Fruit fly (Drosophila melanogaster): ENCODE measurements around the gene CG34007.
A peak's percentile ranks its signal among the peaks of the same experiment; 100 is the strongest.

The CG34007 gene

DNA sequence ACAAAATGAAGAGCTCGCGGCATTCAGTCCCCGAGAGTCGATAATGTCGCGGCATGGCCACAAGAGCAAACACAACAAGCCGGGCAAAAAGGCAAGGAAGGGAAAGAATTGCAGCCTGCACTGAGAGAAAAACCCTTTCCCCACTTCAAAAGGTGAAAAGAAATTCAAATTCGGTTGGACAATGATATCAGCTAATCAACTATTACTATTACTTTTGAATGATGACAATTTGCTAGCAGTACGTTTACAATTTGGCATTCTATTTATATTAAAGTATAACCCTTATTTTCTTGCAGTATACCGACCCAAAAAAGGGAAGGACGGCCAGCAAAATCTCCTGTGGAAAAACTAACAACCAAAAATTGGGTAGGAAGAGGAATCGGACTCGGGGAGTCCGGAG, 32.2 kb downstream of the CG34007 start (continued):
- TF ChIP-seq CG12769 (tag; optimal IDR thresholded peaks at IDR 0.05) (peak; percentile 83), CG6683 (GFP tag; optimal IDR thresholded peaks at IDR 0.05) (peak; percentile 41), Rx (GFP tag; IDR thresholded peaks at IDR 0.05) (0 out of 2 replicates have a peak, but pooled peaks have one; percentile 40), dpn (GFP tag; optimal IDR thresholded peaks at IDR 0.05) (peak; percentile 19 to 56), croc (GFP tag; conservative IDR thresholded peaks at IDR 0.05) (peak; percentile 27; the same call in 1 of the 3 replicates), CG32767 (GFP tag; IDR thresholded peaks at IDR 0.05) (no peak), CG4282 (GFP tag; optimal IDR thresholded peaks at IDR 0.05) (no peak), Fer1 (GFP tag; optimal IDR thresholded peaks at IDR 0.05) (peak; percentile 76), CG3281 (GFP tag; optimal IDR thresholded peaks at IDR 0.05) (peak; percentile 36), maf-S (GFP tag; optimal IDR thresholded peaks at IDR 0.05) (peak; percentile 25), Dfd (GFP tag; optimal IDR thresholded peaks at IDR 0.05) (no peak), MTF-1 (GFP tag; optimal IDR thresholded peaks at IDR 0.05; ENCODE audit: borderline replicate concordance) (no peak), abd-A (tag; optimal IDR thresholded peaks at IDR 0.05) (peak; percentile 30), nerfin-1 (tag; optimal IDR thresholded peaks at IDR 0.05) (peak; percentile 24), unpg (GFP tag; optimal IDR thresholded peaks at IDR 0.05) (peak; percentile 64), H15 (GFP tag; IDR thresholded peaks at IDR 0.05) (0 out of 3 replicates have a peak, but pooled peaks have one; percentile 23), CG8089 (GFP tag; optimal IDR thresholded peaks at IDR 0.05) (peak; percentile 11), Hr51 (GFP tag; optimal IDR thresholded peaks at IDR 0.05) (peak; percentile 20 to 74), sens (GFP tag) (peak; percentile 91), Fer3 (tag; optimal IDR thresholded peaks at IDR 0.05) (peak; percentile 27), Oaz (GFP tag; IDR thresholded peaks at IDR 0.05) (no peak), E2f1 (GFP tag; IDR thresholded peaks at IDR 0.05) (0 out of 2 replicates have a peak, but pooled peaks have one; percentile 26), CG17568 (GFP tag; optimal IDR thresholded peaks at IDR 0.05) (no peak), bowl (GFP tag; IDR thresholded peaks at IDR 0.05) (no peak), CG6813 (GFP tag; optimal IDR thresholded peaks at IDR 0.05) (peak; percentile 61), tio (GFP tag; optimal IDR thresholded peaks at IDR 0.05) (peak; percentile 27), zf30C (GFP tag; optimal IDR thresholded peaks at IDR 0.05) (peak; percentile 47)

DNA sequence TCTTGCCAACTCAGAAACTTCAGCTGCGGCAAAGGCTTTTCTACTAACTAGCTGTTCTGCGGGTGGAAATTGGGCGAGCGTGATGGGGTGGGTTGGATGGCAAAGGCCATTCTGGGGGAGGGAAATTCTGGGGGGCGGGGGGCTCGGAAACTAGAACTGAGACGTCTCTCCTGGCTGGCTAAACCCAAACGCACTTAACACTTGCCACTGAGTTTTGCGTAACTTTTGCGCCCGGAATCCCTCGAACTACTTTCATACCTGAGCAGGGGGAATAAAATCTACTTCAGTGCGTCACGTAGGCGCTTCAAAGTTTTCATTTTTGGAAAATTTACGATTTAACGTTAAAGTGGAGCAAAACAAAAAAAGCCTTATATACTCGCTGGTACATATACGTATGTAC, 35.9 kb downstream of the CG34007 start, which contains the start of gene CG44270:
Gene CG44270, plus strand, starts transcription at position 301 of the 400 bp plus-strand sequence.
- TF ChIP-seq gsb (GFP tag; IDR thresholded peaks at IDR 0.05) = no peak
- TF ChIP-seq org-1 (GFP tag; optimal IDR thresholded peaks at IDR 0.05) = no peak
- no peak for TF ChIP-seq Dll (GFP tag; IDR thresholded peaks at IDR 0.05; ENCODE audit: partially characterized antibody)
- no peak for TF ChIP-seq CG10654 (GFP tag; optimal IDR thresholded peaks at IDR 0.05)
- no peak for TF ChIP-seq CG11504 (tag; optimal IDR thresholded peaks at IDR 0.05)
- no peak for TF ChIP-seq yki (optimal IDR thresholded peaks at IDR 0.05)
- no peak for TF ChIP-seq CG16815 (GFP tag; optimal IDR thresholded peaks at IDR 0.05)
- no peak for TF ChIP-seq CG42726 (GFP tag; IDR thresholded peaks at IDR 0.05; ENCODE audit: partially characterized antibody)
- TF ChIP-seq eve (GFP tag; optimal IDR thresholded peaks at IDR 0.05) = no peak

dm6 chr2L:20539196-20539879, 44.5 kb downstream of the CG34007 start:
- no peak for TF ChIP-seq crc (GFP tag; optimal IDR thresholded peaks at IDR 0.05)
- TF ChIP-seq MTF-1 (GFP tag; optimal IDR thresholded peaks at IDR 0.05; ENCODE audit: borderline replicate concordance) = no peak
- TF ChIP-seq B-H2 (GFP tag; optimal IDR thresholded peaks at IDR 0.05) = no peak
- no peak for TF ChIP-seq bigmax (GFP tag; optimal IDR thresholded peaks at IDR 0.05)
- TF ChIP-seq vfl (GFP tag; optimal IDR thresholded peaks at IDR 0.05) = no peak
- TF ChIP-seq Side (GFP tag; optimal IDR thresholded peaks at IDR 0.05) = no peak
- TF ChIP-seq Sin3A (optimal IDR thresholded peaks at IDR 0.05) = no peak
- no peak for TF ChIP-seq Mad (GFP tag; optimal IDR thresholded peaks at IDR 0.05)
- no peak for TF ChIP-seq Poxn (GFP tag; IDR thresholded peaks at IDR 0.05)
- no peak for TF ChIP-seq pita (GFP tag; optimal IDR thresholded peaks at IDR 0.05)
- no peak for TF ChIP-seq ATbp (GFP tag; optimal IDR thresholded peaks at IDR 0.05)
- TF ChIP-seq BtbVII (GFP tag; optimal IDR thresholded peaks at IDR 0.05) = peak; percentile 29
- no peak for TF ChIP-seq CG10543 (GFP tag; optimal IDR thresholded peaks at IDR 0.05)
- no peak for TF ChIP-seq Nf-YA (GFP tag; IDR thresholded peaks at IDR 0.05)
- no peak for TF ChIP-seq E2f2 (GFP tag; IDR thresholded peaks at IDR 0.05)

Data from whole organism, embryonic.